Fruit fly (Drosophila melanogaster): ENCODE results near the gene CG42824.

- no peak for TF ChIP-seq CTCF (optimal IDR thresholded peaks at IDR 0.05)
- no peak for TF ChIP-seq CG8478 (optimal IDR thresholded peaks at IDR 0.05)
These were observed 28.8 kb downstream of the CG42824 start for dm6 chr3R:17377503-17377902.

Measured in S2 (cell line).